Worm (Caenorhabditis elegans) whole organism, L1 larva: ENCODE measurements around the gene dbn-1.

Experiments
- ama-1 ChIP-seq: fragments of 150-350 bp; optimal IDR thresholded peaks from 2 replicates; lab custom pipeline; 2014
- blmp-1 ChIP-seq: fragments of 150-350 bp; optimal IDR thresholded peaks from 2 replicates; lab custom pipeline; 2014; ENCODE audit warnings: missing biosample characterization, missing genetic modification characterization
- efl-1 ChIP-seq, 4 experiments: fragments of 150-350 bp; optimal IDR thresholded peaks in 3 of 4; peaks in 1 of 4; 1 replicate in 1 of 4; 2 replicates in 3 of 4; lab custom pipeline; 2014; ENCODE audit warnings: missing biosample characterization in 2 of 4, missing genetic modification characterization in 2 of 4, missing genetic modification reagents in 2 of 4
- elt-3 ChIP-seq, 6 experiments: fragments of 150-350 bp in 1 of 6; sonication (generic microtip); optimal IDR thresholded peaks; 2 replicates each; lab custom pipeline; 2017 to 2018; ENCODE audit warnings: missing biosample characterization in 6 of 6, missing genetic modification characterization in 6 of 6, inconsistent platforms in 1 of 6
- grh-1 ChIP-seq: fragments of 200-800 bp; sonication (Bioruptor generic); IDR thresholded peaks from 2 replicates; pipeline ENCODE4 v1.3.6; 2022; ENCODE audit warnings: missing genetic modification reagents, missing genetic modification characterization, missing compliant biosample characterization
- hlh-17 ChIP-seq: fragments of 200-800 bp; sonication (Bioruptor generic); optimal IDR thresholded peaks from 2 replicates; lab custom pipeline; 2018; ENCODE audit warnings: missing genetic modification characterization, mild to moderate bottlenecking, missing compliant biosample characterization, moderate library complexity, borderline replicate concordance
- hpl-2 ChIP-seq: fragments of 150-350 bp; optimal IDR thresholded peaks from 2 replicates; lab custom pipeline; 2014; ENCODE audit warnings: missing biosample characterization, missing genetic modification reagents, missing genetic modification characterization
- isw-1 ChIP-seq: fragments of 200-800 bp; sonication (Bioruptor generic); IDR thresholded peaks from 2 replicates; pipeline ENCODE4 v1.3.6; 2022; ENCODE audit warnings: missing genetic modification characterization, missing compliant biosample characterization
- lin-14 ChIP-seq: fragments of 200-800 bp; sonication (Bioruptor generic); optimal IDR thresholded peaks from 2 replicates; lab custom pipeline; 2018; ENCODE audit warnings: mild to moderate bottlenecking, missing genetic modification characterization, moderate library complexity, missing compliant biosample characterization
- lin-35 ChIP-seq, 2 experiments: fragments of 150-350 bp; optimal IDR thresholded peaks; 2 replicates each; lab custom pipeline; 2014; ENCODE audit warnings: missing biosample characterization in 2 of 2, missing genetic modification characterization in 2 of 2, missing genetic modification reagents in 2 of 2
- lsy-2 ChIP-seq, 2 experiments: fragments of 150-350 bp; optimal IDR thresholded peaks; 2 replicates each; lab custom pipeline; 2014; ENCODE audit warnings: missing biosample characterization in 2 of 2, missing genetic modification characterization in 2 of 2
- mab-9 ChIP-seq: fragments of 200-800 bp; sonication (Bioruptor generic); IDR thresholded peaks from 2 replicates; pipeline ENCODE4 v1.3.6; 2022; ENCODE audit warnings: missing genetic modification reagents, missing genetic modification characterization, missing compliant biosample characterization
- mdl-1 ChIP-seq, 2 experiments: fragments of 150-350 bp; optimal IDR thresholded peaks; 2 replicates each; lab custom pipeline; 2014 to 2017; ENCODE audit warnings: missing biosample characterization in 2 of 2, missing genetic modification characterization in 2 of 2, inconsistent platforms in 1 of 2
- mep-1 ChIP-seq: fragments of 150-350 bp; optimal IDR thresholded peaks from 2 replicates; lab custom pipeline; 2014; ENCODE audit warnings: missing biosample characterization, missing genetic modification characterization
- nhr-20 ChIP-seq: sonication (generic microtip); optimal IDR thresholded peaks from 2 replicates; lab custom pipeline; 2016; ENCODE audit warnings: mild to moderate bottlenecking, missing genetic modification characterization, missing compliant biosample characterization
- nhr-71 ChIP-seq: sonication (generic microtip); optimal IDR thresholded peaks from 2 replicates; lab custom pipeline; 2016; ENCODE audit warnings: mild to moderate bottlenecking, missing genetic modification characterization, moderate library complexity, missing compliant biosample characterization
- nhr-84 ChIP-seq: sonication (generic microtip); optimal IDR thresholded peaks from 2 replicates; lab custom pipeline; 2017; ENCODE audit warnings: missing biosample characterization, missing genetic modification characterization
- nhr-85 ChIP-seq: sonication (generic microtip); peaks from one replicate; lab custom pipeline; 2016; ENCODE audit warnings: missing genetic modification characterization, inconsistent platforms, missing compliant biosample characterization
- nhr-90 ChIP-seq: sonication (generic microtip); optimal IDR thresholded peaks from 2 replicates; lab custom pipeline; 2016; ENCODE audit warnings: mild to moderate bottlenecking, missing genetic modification characterization, missing compliant biosample characterization; ENCODE audit not compliant: poor library complexity
- rnt-1 ChIP-seq: sonication (generic microtip); optimal IDR thresholded peaks from 2 replicates; lab custom pipeline; 2016; ENCODE audit warnings: mild to moderate bottlenecking, missing genetic modification characterization, moderate library complexity, missing compliant biosample characterization
- snu-23 ChIP-seq: sonication (generic microtip); optimal IDR thresholded peaks from 2 replicates; lab custom pipeline; 2016; ENCODE audit warnings: missing genetic modification characterization, missing compliant biosample characterization
- tbx-2 ChIP-seq: sonication (generic microtip); optimal IDR thresholded peaks from 2 replicates; lab custom pipeline; 2016; ENCODE audit warnings: missing genetic modification characterization, missing compliant biosample characterization
- unc-30 ChIP-seq: sonication (generic microtip); optimal IDR thresholded peaks from 2 replicates; lab custom pipeline; 2017; ENCODE audit warnings: missing biosample characterization, missing genetic modification characterization
- unc-62 ChIP-seq: fragments of 150-350 bp; optimal IDR thresholded peaks from 2 replicates; lab custom pipeline; 2014; ENCODE audit warnings: missing biosample characterization, missing genetic modification reagents, missing genetic modification characterization
- unc-98 ChIP-seq: fragments of 200-800 bp; sonication (Bioruptor generic); IDR thresholded peaks from 2 replicates; pipeline ENCODE4 v1.3.6; 2022; ENCODE audit warnings: missing genetic modification characterization, missing compliant biosample characterization
- vab-15 ChIP-seq: sonication (generic microtip); optimal IDR thresholded peaks from 2 replicates; lab custom pipeline; 2017; ENCODE audit warnings: missing genotype, mild to moderate bottlenecking, missing genetic modification characterization, missing compliant biosample characterization

Gene dbn-1

DNA sequence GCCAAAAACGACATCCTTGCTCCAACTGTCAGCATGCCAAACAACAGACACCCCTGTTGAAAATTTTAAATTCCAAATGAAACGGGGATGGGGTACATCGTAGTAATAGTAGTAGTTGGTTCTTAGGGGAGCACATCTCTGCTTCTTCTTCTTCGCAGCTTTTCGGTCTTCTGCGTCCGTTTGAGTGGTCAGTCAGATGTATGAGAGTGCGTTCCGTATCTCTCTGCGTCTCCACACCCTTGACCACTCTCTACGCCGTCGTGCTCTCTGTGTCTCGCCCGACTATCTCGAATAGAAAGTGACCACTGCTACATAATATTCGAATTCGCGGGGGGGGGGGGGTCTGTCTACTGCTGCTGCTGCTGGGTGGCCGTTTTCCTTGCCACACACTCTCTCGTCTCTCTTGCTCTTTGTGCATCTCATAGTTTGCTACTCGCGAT lies 49.0 kb downstream of the dbn-1 start (continued):
- peak in 1 of 2 experiments; percentile 39 for TF ChIP-seq mdl-1 (tag; optimal IDR thresholded peaks at IDR 0.05; lab: Kevin White, UChicago)
- peak; percentile 26 to 55 for TF ChIP-seq efl-1 (optimal IDR thresholded peaks at IDR 0.05; lab: Kevin White, UChicago)
- peak in 1 of 2 experiments; percentile 87 for TF ChIP-seq efl-1 (GFP tag; optimal IDR thresholded peaks at IDR 0.05 in 1 of 2; lab: Kevin White, UChicago)
- TF ChIP-seq unc-30 (tag; lab: Kevin White, UChicago) = no peak
- peak; percentile 82 for TF ChIP-seq lin-14 (GFP tag; lab: Kevin White, UChicago)

- TF ChIP-seq nhr-85 (tag; lab: Kevin White, UChicago) (peak; percentile 85), nhr-90 (tag; lab: Kevin White, UChicago) (peak; percentile 39), hpl-2 (no peak), elt-3 (tag; optimal IDR thresholded peaks at IDR 0.05; lab: Kevin White, UChicago) (peak in 2 of 6 experiments; percentile 10 to 20), blmp-1 (tag; lab: Kevin White, UChicago) (peak; percentile 49), lin-14 (GFP tag; lab: Kevin White, UChicago) (peak; percentile 44), unc-62 (no peak), nhr-84 (tag; lab: Kevin White, UChicago) (no peak), mep-1 (tag; lab: Kevin White, UChicago) (peak; percentile 28), isw-1 (GFP tag; lab: Robert Waterston, UW) (no peak), nhr-20 (tag; lab: Kevin White, UChicago) (peak; percentile 14), ama-1 (lab: Kevin White, UChicago) (no peak), vab-15 (tag; lab: Kevin White, UChicago) (peak; percentile 30), lsy-2 (tag; optimal IDR thresholded peaks at IDR 0.05; lab: Kevin White, UChicago) (peak in 1 of 2 experiments; percentile 8), hlh-17 (GFP tag; lab: Kevin White, UChicago) (no peak), grh-1 (GFP tag; lab: Robert Waterston, UW) (peak; percentile 30; the same call in 1 of the 2 replicates), rnt-1 (tag; lab: Kevin White, UChicago) (no peak), lin-35 (GFP tag; optimal IDR thresholded peaks at IDR 0.05; lab: Kevin White, UChicago) (peak in 1 of 2 experiments; percentile 35), mab-9 (GFP tag; lab: Robert Waterston, UW) (no peak), snu-23 (peak; percentile 44), tbx-2 (tag; lab: Kevin White, UChicago) (peak; percentile 16), nhr-71 (tag; lab: Kevin White, UChicago) (peak; percentile 36), unc-98 (GFP tag; lab: Robert Waterston, UW) (no peak)
- TF ChIP-seq, all 84 proteins: peak for 14
Measured at ce11 chrIII:13710666-13711065, 51.2 kb downstream of the dbn-1 start.
